Worm (Caenorhabditis elegans) whole organism, L1 larva: ENCODE measurements around the gene Y75B8A.28.
A peak's percentile ranks its signal among the peaks of the same experiment; 100 is the strongest.

ENCODE experiments used
- aly-2 ChIP-seq: fragments of 150-350 bp; optimal IDR thresholded peaks from 2 replicates; lab custom pipeline; 2014; ENCODE audit warnings: missing biosample characterization, missing genetic modification characterization
- egl-27 ChIP-seq, 2 experiments: fragments of 150-350 bp in 1 of 2; sonication (generic microtip); optimal IDR thresholded peaks; 3 replicates each; lab custom pipeline; 2017 to 2018; ENCODE audit warnings: missing biosample characterization in 2 of 2, missing genetic modification characterization in 2 of 2, missing genetic modification reagents in 2 of 2
- hlh-4 ChIP-seq: sonication (generic microtip); optimal IDR thresholded peaks from 2 replicates; lab custom pipeline; 2016; ENCODE audit warnings: mild to moderate bottlenecking, missing genetic modification characterization, missing compliant biosample characterization
- snpc-4 ChIP-seq: fragments of 150-350 bp; optimal IDR thresholded peaks from 2 replicates; lab custom pipeline; 2014; ENCODE audit warnings: missing biosample characterization, missing genetic modification characterization
- tbx-2 ChIP-seq: sonication (generic microtip); optimal IDR thresholded peaks from 2 replicates; lab custom pipeline; 2016; ENCODE audit warnings: missing genetic modification characterization, missing compliant biosample characterization
- zip-4 ChIP-seq: fragments of 200-800 bp; sonication (Bioruptor generic); optimal IDR thresholded peaks from 2 replicates; lab custom pipeline; 2018; ENCODE audit warnings: mild to moderate bottlenecking, missing genetic modification characterization, moderate library complexity, missing compliant biosample characterization

ce11 chrIII:12335400-12335994, 16.6 kb downstream of the Y75B8A.28 start:
- TF ChIP-seq hlh-4 (tag; lab: Kevin White, UChicago), result no peak
- TF ChIP-seq zip-4 (GFP tag; lab: Kevin White, UChicago), result no peak
- no peak for TF ChIP-seq egl-27 (tag; optimal IDR thresholded peaks at IDR 0.05; lab: Kevin White, UChicago)
- peak; percentile 48 for TF ChIP-seq snpc-4
- TF ChIP-seq aly-2, result peak; percentile 4
- TF ChIP-seq tbx-2 (tag; lab: Kevin White, UChicago), result peak; percentile 78
